Worm (Caenorhabditis elegans): ENCODE results near the gene csa-1.

Gene csa-1

ce11 chrII:9285171-9286025, 34.1 kb downstream of the csa-1 start, which contains the start of gene mtrr-1 (continued):
- TF ChIP-seq nhr-11 (tag; optimal IDR thresholded peaks at IDR 0.05) (no peak), aha-1 (tag; optimal IDR thresholded peaks at IDR 0.05) (no peak), vab-15 (tag; optimal IDR thresholded peaks at IDR 0.05) (no peak), nhr-237 (tag; optimal IDR thresholded peaks at IDR 0.05) (no peak), alr-1 (tag; optimal IDR thresholded peaks at IDR 0.05; ENCODE audit: borderline replicate concordance) (no peak), nhr-19 (GFP tag; conservative IDR thresholded peaks at IDR 0.05) (peak; percentile 49), fos-1 (tag; optimal IDR thresholded peaks at IDR 0.05) (no peak), mep-1 (tag; optimal IDR thresholded peaks at IDR 0.05) (no peak), xbp-1 (tag; optimal IDR thresholded peaks at IDR 0.05) (peak; percentile 20), lin-14 (GFP tag; optimal IDR thresholded peaks at IDR 0.05) (no peak), mdl-1 (tag; optimal IDR thresholded peaks at IDR 0.05) (no peak), snu-23 (GFP tag; optimal IDR thresholded peaks at IDR 0.05) (peak; percentile 7), tlp-1 (tag; optimal IDR thresholded peaks at IDR 0.05) (no peak), nhr-28 (tag; optimal IDR thresholded peaks at IDR 0.05) (no peak), hlh-4 (tag; optimal IDR thresholded peaks at IDR 0.05) (no peak), swsn-7 (tag; optimal IDR thresholded peaks at IDR 0.05) (peak; percentile 9), rnt-1 (tag; optimal IDR thresholded peaks at IDR 0.05) (peak; percentile 13), fkh-4 (tag; optimal IDR thresholded peaks at IDR 0.05; ENCODE audit: borderline replicate concordance) (no peak), isw-1 (GFP tag; IDR thresholded peaks at IDR 0.05) (no peak), skn-1 (tag; optimal IDR thresholded peaks at IDR 0.05) (no peak), efl-3 (GFP tag; optimal IDR thresholded peaks at IDR 0.05) (no peak), ets-5 (GFP tag; IDR thresholded peaks at IDR 0.05) (no peak), ceh-8 (GFP tag; optimal IDR thresholded peaks at IDR 0.05) (peak; percentile 9), lin-13 (GFP tag; optimal IDR thresholded peaks at IDR 0.05) (no peak), ama-1 (optimal IDR thresholded peaks at IDR 0.05) (peak; percentile 59), C16A3.4 (tag; optimal IDR thresholded peaks at IDR 0.05) (no peak), egl-27 (tag; optimal IDR thresholded peaks at IDR 0.05) (no peak), elt-2 (tag; optimal IDR thresholded peaks at IDR 0.05) (no peak), hpl-2 (GFP tag; optimal IDR thresholded peaks at IDR 0.05) (no peak), zag-1 (tag; optimal IDR thresholded peaks at IDR 0.05) (no peak), tbx-2 (tag; optimal IDR thresholded peaks at IDR 0.05) (no peak), F16B12.6 (tag; optimal IDR thresholded peaks at IDR 0.05) (peak; percentile 72), nhr-20 (tag; optimal IDR thresholded peaks at IDR 0.05) (no peak), egl-13 (tag; optimal IDR thresholded peaks at IDR 0.05) (peak; percentile 5)

- TF ChIP-seq efl-3 (GFP tag; optimal IDR thresholded peaks at IDR 0.05) = peak; percentile 25
- no peak for TF ChIP-seq nhr-28 (tag; optimal IDR thresholded peaks at IDR 0.05)
- no peak for TF ChIP-seq sup-37 (GFP tag; optimal IDR thresholded peaks at IDR 0.05)
- TF ChIP-seq sptf-1 (tag; optimal IDR thresholded peaks at IDR 0.05) = no peak
- no peak for TF ChIP-seq lir-3 (tag; optimal IDR thresholded peaks at IDR 0.05; ENCODE audit: poor library complexity)
- no peak for TF ChIP-seq nhr-20 (tag; optimal IDR thresholded peaks at IDR 0.05)
- TF ChIP-seq aly-2 (tag; optimal IDR thresholded peaks at IDR 0.05) = no peak
- no peak for TF ChIP-seq unc-130 (tag; optimal IDR thresholded peaks at IDR 0.05)
- no peak for TF ChIP-seq efl-1 (optimal IDR thresholded peaks at IDR 0.05)
- peak in 1 of 2 experiments; percentile 64 for TF ChIP-seq efl-1 (GFP tag; optimal IDR thresholded peaks at IDR 0.05 in 1 of 2)
- TF ChIP-seq nhr-237 (tag; optimal IDR thresholded peaks at IDR 0.05) = no peak
- TF ChIP-seq blmp-1 (tag; optimal IDR thresholded peaks at IDR 0.05) = peak; percentile 42
- TF ChIP-seq dsc-1 (tag; optimal IDR thresholded peaks at IDR 0.05) = no peak
- TF ChIP-seq nhr-71 (tag; optimal IDR thresholded peaks at IDR 0.05) = no peak
- no peak for TF ChIP-seq lin-35 (GFP tag; optimal IDR thresholded peaks at IDR 0.05)
- no peak for TF ChIP-seq ceh-90 (tag; optimal IDR thresholded peaks at IDR 0.05)
- TF ChIP-seq mep-1 (tag; optimal IDR thresholded peaks at IDR 0.05) = peak; percentile 26
- TF ChIP-seq rnt-1 (tag; optimal IDR thresholded peaks at IDR 0.05) = peak; percentile 21
- TF ChIP-seq zip-4 (GFP tag; optimal IDR thresholded peaks at IDR 0.05) = no peak
- no peak for TF ChIP-seq mdl-1 (tag; optimal IDR thresholded peaks at IDR 0.05)
- no peak for TF ChIP-seq nhr-76 (tag; optimal IDR thresholded peaks at IDR 0.05)
- TF ChIP-seq dpl-1 (GFP tag; optimal IDR thresholded peaks at IDR 0.05) = no peak
- no peak for TF ChIP-seq tbx-2 (tag; optimal IDR thresholded peaks at IDR 0.05)
- no peak for TF ChIP-seq fkh-8 (tag; optimal IDR thresholded peaks at IDR 0.05)
Measured at ce11 chrII:9284358-9285170, 35.0 kb downstream of the csa-1 start.

Data from whole organism, L1 larva.